Fruit fly (Drosophila melanogaster): ENCODE measurements around the gene Mipp1.
A peak's percentile ranks its signal among the peaks of the same experiment; 100 is the strongest.

The Mipp1 gene

DNA sequence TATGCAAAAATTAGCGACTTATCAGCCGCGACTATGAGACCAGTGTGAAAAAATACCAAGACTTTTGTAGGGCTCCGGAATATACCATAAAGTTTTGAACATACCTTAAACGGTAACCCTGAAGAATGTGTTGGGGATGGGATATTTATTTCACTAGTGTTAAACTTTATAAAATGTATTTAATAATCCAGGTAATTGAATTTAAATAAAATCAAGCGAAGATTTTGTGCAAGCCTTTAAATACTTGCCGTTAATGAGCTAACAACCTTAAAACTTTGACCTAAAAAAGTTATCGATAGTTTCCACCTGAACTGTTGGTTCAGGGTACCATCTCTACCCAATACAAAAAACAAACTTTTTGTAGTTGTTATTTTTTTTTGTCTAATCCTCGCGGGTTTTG is 39.0 kb upstream of the Mipp1 start, which contains the start of gene CG4101 (continued):
- peak; percentile 87 for TF ChIP-seq CG34224 (GFP tag; IDR thresholded peaks at IDR 0.05; ENCODE audit: partially characterized antibody)
- peak; percentile 91 for TF ChIP-seq CG9932 (GFP tag; IDR thresholded peaks at IDR 0.05)
- peak; percentile 11 for TF ChIP-seq CG2875 (GFP tag; optimal IDR thresholded peaks at IDR 0.05)
- peak; percentile 77 for TF ChIP-seq pzg (GFP tag; optimal IDR thresholded peaks at IDR 0.05)
- TF ChIP-seq CG16779 (GFP tag; IDR thresholded peaks at IDR 0.05) = 0 out of 2 replicates have a peak, but pooled peaks have one; percentile 13
- no peak for TF ChIP-seq wek (GFP tag; optimal IDR thresholded peaks at IDR 0.05)
- peak; percentile 73 for TF ChIP-seq CG33213 (GFP tag; optimal IDR thresholded peaks at IDR 0.05)
- peak; percentile 78 for TF ChIP-seq lbe (GFP tag; optimal IDR thresholded peaks at IDR 0.05)
- TF ChIP-seq CG15514 (GFP tag; optimal IDR thresholded peaks at IDR 0.05) = peak; percentile 85
- peak; percentile 80 for TF ChIP-seq CG9215 (GFP tag; IDR thresholded peaks at IDR 0.05)
- peak; percentile 65 for TF ChIP-seq CG31441 (GFP tag; IDR thresholded peaks at IDR 0.05)
- TF ChIP-seq CG15601 (tag; optimal IDR thresholded peaks at IDR 0.05) = peak; percentile 80
- TF ChIP-seq CG30020 (tag; optimal IDR thresholded peaks at IDR 0.05) = peak; percentile 79
- peak; percentile 94 for TF ChIP-seq Sry-δ (GFP tag; optimal IDR thresholded peaks at IDR 0.05)
- TF ChIP-seq CkIIα-i1 (GFP tag; IDR thresholded peaks at IDR 0.05) = no peak
- no peak for TF ChIP-seq CG15073 (GFP tag; optimal IDR thresholded peaks at IDR 0.05)
- peak; percentile 33 for TF ChIP-seq CG1792 (GFP tag; optimal IDR thresholded peaks at IDR 0.05)
- peak; percentile 46; the same call in 1 of the 2 replicates for TF ChIP-seq CG11085 (GFP tag; IDR thresholded peaks at IDR 0.05)
- TF ChIP-seq CG12299 (tag; optimal IDR thresholded peaks at IDR 0.05) = peak; percentile 79
- TF ChIP-seq CG16815 (GFP tag; optimal IDR thresholded peaks at IDR 0.05) = peak; percentile 33
- TF ChIP-seq sisA (GFP tag; IDR thresholded peaks at IDR 0.05) = peak; percentile 72
- peak; percentile 35 for TF ChIP-seq HmgD (GFP tag; optimal IDR thresholded peaks at IDR 0.05)
- peak; percentile 50 for TF ChIP-seq CG4360 (GFP tag; IDR thresholded peaks at IDR 0.05)
- peak; percentile 70 for TF ChIP-seq stwl (tag; optimal IDR thresholded peaks at IDR 0.05)
- peak; percentile 38 for TF ChIP-seq ftz-f1 (GFP tag; optimal IDR thresholded peaks at IDR 0.05)
- TF ChIP-seq CG7372 (GFP tag; IDR thresholded peaks at IDR 0.05) = peak; percentile 65
- TF ChIP-seq pho (GFP tag; optimal IDR thresholded peaks at IDR 0.05) = peak; percentile 85
- peak; percentile 69 for TF ChIP-seq Meics (GFP tag; optimal IDR thresholded peaks at IDR 0.05)
- TF ChIP-seq CG8924 (tag; optimal IDR thresholded peaks at IDR 0.05) = peak; percentile 85
- TF ChIP-seq tx (GFP tag; optimal IDR thresholded peaks at IDR 0.05) = peak; percentile 70
- TF ChIP-seq E2f2 (GFP tag; IDR thresholded peaks at IDR 0.05) = peak; percentile 65; the same call in 1 of the 2 replicates
- TF ChIP-seq GATAe (GFP tag; conservative IDR thresholded peaks at IDR 0.05) = no peak
- TF ChIP-seq NFAT (GFP tag; IDR thresholded peaks at IDR 0.05) = peak; percentile 81
- peak; percentile 82 for TF ChIP-seq ken (GFP tag; IDR thresholded peaks at IDR 0.05)
- peak; percentile 30 for TF ChIP-seq onecut (GFP tag; IDR thresholded peaks at IDR 0.05)
- TF ChIP-seq CG10147 (GFP tag; optimal IDR thresholded peaks at IDR 0.05) = peak; percentile 82
- no peak for TF ChIP-seq Kr (GFP tag; optimal IDR thresholded peaks at IDR 0.05)
- no peak for TF ChIP-seq Doc2 (GFP tag; IDR thresholded peaks at IDR 0.05)
- peak; percentile 92 for TF ChIP-seq lilli (GFP tag; optimal IDR thresholded peaks at IDR 0.05)
- peak; percentile 85 for TF ChIP-seq CG10267 (tag; optimal IDR thresholded peaks at IDR 0.05)
- TF ChIP-seq CG11560 (tag; IDR thresholded peaks at IDR 0.05) = 0 out of 3 replicates have a peak, but pooled peaks have one; percentile 48
- TF ChIP-seq CG18599 (GFP tag; optimal IDR thresholded peaks at IDR 0.05) = peak; percentile 80
- peak; percentile 34 for TF ChIP-seq mirr (GFP tag; optimal IDR thresholded peaks at IDR 0.05)
- peak; percentile 46 for TF ChIP-seq D19B (GFP tag; optimal IDR thresholded peaks at IDR 0.05)
- TF ChIP-seq H15 (GFP tag; IDR thresholded peaks at IDR 0.05) = peak; percentile 58; the same call in 1 of the 3 replicates
- TF ChIP-seq Sry-β (GFP tag; optimal IDR thresholded peaks at IDR 0.05) = no peak
- peak; percentile 43 for TF ChIP-seq Sin3A (optimal IDR thresholded peaks at IDR 0.05)
- peak; percentile 41 for TF ChIP-seq run (tag; optimal IDR thresholded peaks at IDR 0.05)
- peak; percentile 44 for TF ChIP-seq oc (tag; optimal IDR thresholded peaks at IDR 0.05)
- peak; percentile 54 for TF ChIP-seq Mes4 (GFP tag; optimal IDR thresholded peaks at IDR 0.05)
- TF ChIP-seq exex (tag; optimal IDR thresholded peaks at IDR 0.05) = peak; percentile 53
